Fruit fly (Drosophila melanogaster) whole organism, prepupa: ENCODE results near the gene nkt.

Experiments used
- Blimp-1 ChIP-seq: fragments of 200-800 bp; sonication (Bioruptor generic); optimal IDR thresholded peaks from 3 replicates; lab custom pipeline; 2017; ENCODE audit warnings: missing biosample characterization, missing genetic modification characterization, mild to moderate bottlenecking, moderate library complexity, missing genetic modification reagents
- CG10631 ChIP-seq: fragments of 200-800 bp; sonication (Bioruptor generic); optimal IDR thresholded peaks from 2 replicates; lab custom pipeline; 2016; ENCODE audit warnings: missing biosample characterization, missing genetic modification characterization
- CG11294 ChIP-seq: fragments of 200-800 bp; sonication (Bioruptor generic); IDR thresholded peaks from 2 replicates; pipeline ENCODE4 v1.3.6; 2022; ENCODE audit warnings: missing biosample characterization, missing genetic modification characterization
- CG11762 ChIP-seq: fragments of 200-800 bp; sonication (Bioruptor generic); optimal IDR thresholded peaks from 3 replicates; lab custom pipeline; 2016; ENCODE audit warnings: missing biosample characterization, missing genetic modification characterization; ENCODE audit not compliant: insufficient read depth
- CG11902 ChIP-seq: fragments of 200-800 bp; sonication (Bioruptor generic); optimal IDR thresholded peaks from 3 replicates; lab custom pipeline; 2016; ENCODE audit warnings: missing biosample characterization, missing genetic modification characterization
- CG15336 ChIP-seq: fragments of 200-800 bp; sonication (Bioruptor generic); IDR thresholded peaks from 2 replicates; pipeline ENCODE4 v1.3.6; 2022; ENCODE audit warnings: missing biosample characterization, missing genetic modification characterization
- CG1621 ChIP-seq: fragments of 200-800 bp; sonication (Bioruptor generic); optimal IDR thresholded peaks from 3 replicates; lab custom pipeline; 2018; ENCODE audit warnings: missing biosample characterization, mild to moderate bottlenecking, missing genetic modification characterization
- CG16779 ChIP-seq: fragments of 200-800 bp; sonication (Bioruptor generic); optimal IDR thresholded peaks from 3 replicates; lab custom pipeline; 2017; ENCODE audit warnings: missing biosample characterization, mild to moderate bottlenecking, missing genetic modification characterization
- CG3032 ChIP-seq: fragments of 200-800 bp; optimal IDR thresholded peaks from 2 replicates; lab custom pipeline; 2019; ENCODE audit warnings: missing biosample characterization, mild to moderate bottlenecking, missing genetic modification characterization, moderate library complexity
- CG31627 ChIP-seq: fragments of 200-800 bp; sonication (Bioruptor generic); optimal IDR thresholded peaks from 3 replicates; lab custom pipeline; 2016; ENCODE audit warnings: missing biosample characterization, missing genetic modification characterization
- CG34406 ChIP-seq: fragments of 200-800 bp; sonication (Bioruptor generic); optimal IDR thresholded peaks from 3 replicates; lab custom pipeline; 2016; ENCODE audit warnings: missing biosample characterization, missing genetic modification characterization
- CG3919 ChIP-seq: fragments of 200-800 bp; sonication (Bioruptor generic); optimal IDR thresholded peaks from 3 replicates; lab custom pipeline; 2016; ENCODE audit warnings: missing biosample characterization, missing genetic modification characterization
- CG4318 ChIP-seq: fragments of 200-800 bp; sonication (Bioruptor generic); optimal IDR thresholded peaks from 3 replicates; lab custom pipeline; 2017; ENCODE audit warnings: missing biosample characterization, mild to moderate bottlenecking, missing genetic modification characterization
- CG6276 ChIP-seq: fragments of 200-800 bp; sonication (Bioruptor generic); optimal IDR thresholded peaks from 2 replicates; lab custom pipeline; 2017; ENCODE audit warnings: missing biosample characterization, mild to moderate bottlenecking, missing genetic modification characterization
- CG6792 ChIP-seq: fragments of 200-800 bp; sonication (Bioruptor generic); optimal IDR thresholded peaks from 3 replicates; lab custom pipeline; 2016; ENCODE audit warnings: missing biosample characterization, missing genetic modification characterization
- CG6808 ChIP-seq: fragments of 200-800 bp; sonication (Bioruptor generic); optimal IDR thresholded peaks from 3 replicates; lab custom pipeline; 2017; ENCODE audit warnings: missing biosample characterization, missing genetic modification characterization, mild to moderate bottlenecking, moderate library complexity, missing genetic modification reagents
- CG7368 ChIP-seq: fragments of 200-800 bp; sonication (Bioruptor generic); optimal IDR thresholded peaks from 3 replicates; lab custom pipeline; 2016; ENCODE audit warnings: missing biosample characterization, missing genetic modification characterization
- CG8119 ChIP-seq: fragments of 200-800 bp; sonication (Bioruptor generic); IDR thresholded peaks from 3 replicates; pipeline ENCODE4 v1.3.6; 2022; ENCODE audit warnings: missing biosample characterization, missing genetic modification characterization
- CG8319 ChIP-seq: fragments of 200-800 bp; sonication (Bioruptor generic); optimal IDR thresholded peaks from 3 replicates; lab custom pipeline; 2016; ENCODE audit warnings: missing biosample characterization, missing genetic modification characterization
- CG8632 ChIP-seq: fragments of 200-800 bp; sonication (Bioruptor generic); optimal IDR thresholded peaks from 3 replicates; lab custom pipeline; 2016; ENCODE audit warnings: missing biosample characterization, missing genetic modification characterization
- CG9139 ChIP-seq: fragments of 200-800 bp; sonication (Bioruptor generic); optimal IDR thresholded peaks from 3 replicates; lab custom pipeline; 2017; ENCODE audit warnings: missing biosample characterization, mild to moderate bottlenecking, missing genetic modification characterization
- Ets21C ChIP-seq: fragments of 200-800 bp; sonication (Bioruptor generic); optimal IDR thresholded peaks from 3 replicates; lab custom pipeline; 2016; ENCODE audit warnings: missing biosample characterization, missing genetic modification characterization
- Ets96B ChIP-seq: fragments of 200-800 bp; optimal IDR thresholded peaks from 2 replicates; lab custom pipeline; 2019; ENCODE audit warnings: missing biosample characterization, mild to moderate bottlenecking, missing genetic modification characterization, moderate library complexity
- Gug ChIP-seq: fragments of 200-800 bp; sonication (Bioruptor generic); IDR thresholded peaks from 2 replicates; pipeline ENCODE4 v1.3.6; 2022; ENCODE audit warnings: missing biosample characterization, missing genetic modification characterization
- Hr38 ChIP-seq: sonication (Bioruptor generic); optimal IDR thresholded peaks from 2 replicates; lab custom pipeline; 2016; ENCODE audit warnings: missing biosample characterization, missing genetic modification characterization
- Hr39 ChIP-seq: fragments of 200-800 bp; sonication (Bioruptor generic); optimal IDR thresholded peaks from 2 replicates; lab custom pipeline; 2016; ENCODE audit warnings: missing biosample characterization, missing genetic modification characterization
- Lpt ChIP-seq: fragments of 200-800 bp; sonication (Bioruptor generic); optimal IDR thresholded peaks from 3 replicates; lab custom pipeline; 2016; ENCODE audit warnings: missing biosample characterization, missing genetic modification characterization
- Met ChIP-seq: fragments of 200-800 bp; sonication (Bioruptor generic); optimal IDR thresholded peaks from 3 replicates; lab custom pipeline; 2016; ENCODE audit warnings: missing biosample characterization, missing genetic modification characterization
- Smox ChIP-seq: fragments of 200-800 bp; sonication (Bioruptor generic); optimal IDR thresholded peaks from 3 replicates; lab custom pipeline; 2016; ENCODE audit warnings: missing biosample characterization, missing genetic modification characterization
- Sox14 ChIP-seq: fragments of 200-800 bp; sonication (Bioruptor generic); optimal IDR thresholded peaks from 3 replicates; lab custom pipeline; 2016; ENCODE audit warnings: missing biosample characterization, missing genetic modification characterization
- Sox15 ChIP-seq: fragments of 200-800 bp; sonication (Bioruptor generic); optimal IDR thresholded peaks from 3 replicates; lab custom pipeline; 2016; ENCODE audit warnings: missing biosample characterization, missing genetic modification characterization
- achi ChIP-seq: fragments of 200-800 bp; sonication (Bioruptor generic); optimal IDR thresholded peaks from 3 replicates; lab custom pipeline; 2016; ENCODE audit warnings: missing biosample characterization, missing genetic modification characterization
- acj6 ChIP-seq: fragments of 200-800 bp; sonication (Bioruptor generic); optimal IDR thresholded peaks from 3 replicates; lab custom pipeline; 2016; ENCODE audit warnings: missing biosample characterization, missing genetic modification characterization
- dsx ChIP-seq: fragments of 200-800 bp; optimal IDR thresholded peaks from 3 replicates; lab custom pipeline; 2019; ENCODE audit warnings: missing biosample characterization, mild to moderate bottlenecking, missing genetic modification characterization, moderate library complexity; ENCODE audit not compliant: poor library complexity, severe bottlenecking
- esn ChIP-seq: fragments of 200-800 bp; sonication (Bioruptor generic); optimal IDR thresholded peaks from 2 replicates; lab custom pipeline; 2016; ENCODE audit warnings: missing biosample characterization, mild to moderate bottlenecking, missing genetic modification characterization, moderate library complexity
- fd59A ChIP-seq: fragments of 200-800 bp; sonication (Bioruptor generic); optimal IDR thresholded peaks from 2 replicates; lab custom pipeline; 2017; ENCODE audit warnings: missing biosample characterization, mild to moderate bottlenecking, missing genetic modification characterization, missing genetic modification reagents
- fkh ChIP-seq: fragments of 200-800 bp; sonication (Bioruptor generic); optimal IDR thresholded peaks from 3 replicates; lab custom pipeline; 2017; ENCODE audit warnings: missing biosample characterization, mild to moderate bottlenecking, missing genetic modification characterization, moderate library complexity
- lz ChIP-seq: fragments of 200-800 bp; sonication (Bioruptor generic); optimal IDR thresholded peaks from 3 replicates; lab custom pipeline; 2016; ENCODE audit warnings: missing biosample characterization, missing genetic modification characterization
- pdm3 ChIP-seq: fragments of 200-800 bp; sonication (Bioruptor generic); optimal IDR thresholded peaks from 3 replicates; lab custom pipeline; 2016; ENCODE audit warnings: missing biosample characterization, missing genetic modification characterization
- salr ChIP-seq, 2 experiments: fragments of 200-800 bp; sonication (Bioruptor generic); optimal IDR thresholded peaks; 3 replicates each; lab custom pipeline; 2016 to 2018; ENCODE audit warnings: missing biosample characterization in 2 of 2, missing genetic modification characterization in 2 of 2, mild to moderate bottlenecking in 1 of 2
- spab ChIP-seq: fragments of 200-800 bp; sonication (Bioruptor generic); optimal IDR thresholded peaks from 2 replicates; lab custom pipeline; 2017; ENCODE audit warnings: missing biosample characterization, mild to moderate bottlenecking, missing genetic modification characterization, missing genetic modification reagents
- ss ChIP-seq, 2 experiments: fragments of 200-800 bp; sonication (Bioruptor generic); optimal IDR thresholded peaks; 2 replicates in 1 of 2; 3 replicates in 1 of 2; lab custom pipeline; 2017 to 2018; ENCODE audit warnings: mild to moderate bottlenecking in 2 of 2, missing biosample characterization in 2 of 2, missing genetic modification characterization in 2 of 2, moderate library complexity in 1 of 2
- svp ChIP-seq: fragments of 200-800 bp; sonication (Bioruptor generic); peaks from one replicate; lab custom pipeline; 2016; ENCODE audit warnings: missing biosample characterization, missing genetic modification characterization
- vri ChIP-seq: fragments of 200-800 bp; sonication (Bioruptor generic); optimal IDR thresholded peaks from 3 replicates; lab custom pipeline; 2016; ENCODE audit warnings: missing biosample characterization, mild to moderate bottlenecking, missing genetic modification characterization

The nkt gene

dm6 chr3L:11214406-11215243 is 13.5 kb downstream of the nkt start, which contains the start of gene CG42671:
CG42671 (plus strand) TSS chr3L:11214505.
- TF ChIP-seq CG6808 (GFP tag; lab: Kevin White, UChicago), result peak; percentile 39
- TF ChIP-seq fkh (GFP tag; lab: Kevin White, UChicago), result peak; percentile 75
- TF ChIP-seq CG6276, result peak; percentile 32
- TF ChIP-seq CG16779, result peak; percentile 50
- TF ChIP-seq Ets21C (GFP tag; lab: Kevin White, UChicago), result no peak
- TF ChIP-seq CG3032 (tag; lab: Kevin White, UChicago), result peak; percentile 37
- peak; percentile 66 for TF ChIP-seq dsx
- peak; percentile 45 for TF ChIP-seq CG9139 (GFP tag; lab: Kevin White, UChicago)
- TF ChIP-seq Gug (GFP tag; lab: Robert Waterston, UW), result no peak
- peak in 1 of 2 experiments; percentile 10 for TF ChIP-seq ss (GFP tag; optimal IDR thresholded peaks at IDR 0.05; lab: Kevin White, UChicago)
- TF ChIP-seq CG8119 (GFP tag; lab: Robert Waterston, UW), result peak; percentile 65

dm6 chr3L:11215244-11216121 is 14.3 kb downstream of the nkt start:
- TF ChIP-seq Sox14 (GFP tag; lab: Kevin White, UChicago), result peak; percentile 97
- peak; percentile 97 for TF ChIP-seq svp (GFP tag; lab: Kevin White, UChicago)
- TF ChIP-seq salr (GFP tag; optimal IDR thresholded peaks at IDR 0.05; lab: Kevin White, UChicago), result peak; percentile 81 to 91
- peak; percentile 93 for TF ChIP-seq Ets21C (GFP tag; lab: Kevin White, UChicago)
- peak; percentile 92 for TF ChIP-seq vri (GFP tag; lab: Kevin White, UChicago)
- TF ChIP-seq CG6276, result peak; percentile 89
- TF ChIP-seq CG3919 (GFP tag; lab: Kevin White, UChicago), result peak; percentile 97
- peak; percentile 93 for TF ChIP-seq CG8632
- peak; percentile 92 for TF ChIP-seq acj6 (GFP tag; lab: Kevin White, UChicago)
- TF ChIP-seq CG4318 (GFP tag; lab: Kevin White, UChicago), result no peak
- TF ChIP-seq spab (GFP tag; lab: Kevin White, UChicago), result peak; percentile 76
- peak; percentile 95 for TF ChIP-seq CG7368
- peak; percentile 97 for TF ChIP-seq esn
- peak; percentile 94 for TF ChIP-seq achi
- peak; percentile 93 for TF ChIP-seq CG10631 (GFP tag; lab: Kevin White, UChicago)
- TF ChIP-seq Sox15 (GFP tag; lab: Kevin White, UChicago), result peak; percentile 86
- TF ChIP-seq CG31627 (GFP tag; lab: Kevin White, UChicago), result peak; percentile 96
- peak; percentile 94 for TF ChIP-seq Met (GFP tag; lab: Kevin White, UChicago)
- TF ChIP-seq CG11762 (GFP tag; lab: Kevin White, UChicago), result peak; percentile 92
- TF ChIP-seq Smox (GFP tag; lab: Kevin White, UChicago), result peak; percentile 94
- TF ChIP-seq fd59A, result peak; percentile 67
- TF ChIP-seq CG16779, result peak; percentile 73
- TF ChIP-seq Blimp-1, result peak; percentile 76
- peak; percentile 58 to 81 for TF ChIP-seq ss (GFP tag; optimal IDR thresholded peaks at IDR 0.05; lab: Kevin White, UChicago)
- TF ChIP-seq CG11902 (GFP tag; lab: Kevin White, UChicago), result peak; percentile 89
- TF ChIP-seq Ets96B (tag; lab: Kevin White, UChicago), result peak; percentile 84
- TF ChIP-seq pdm3 (GFP tag; lab: Kevin White, UChicago), result peak; percentile 95
- TF ChIP-seq CG8319 (GFP tag; lab: Kevin White, UChicago), result peak; percentile 92
- TF ChIP-seq CG6792, result peak; percentile 96
- TF ChIP-seq dsx, result peak; percentile 78
- TF ChIP-seq CG1621 (tag; lab: Kevin White, UChicago), result peak; percentile 85
- TF ChIP-seq lz (GFP tag; lab: Kevin White, UChicago), result peak; percentile 96
- peak; percentile 96 for TF ChIP-seq CG15336
- TF ChIP-seq CG8119 (GFP tag; lab: Robert Waterston, UW), result peak; percentile 96
- TF ChIP-seq Hr39 (GFP tag; lab: Kevin White, UChicago), result peak; percentile 96
- TF ChIP-seq CG11294, result peak; percentile 93
- peak; percentile 35 for TF ChIP-seq Hr38 (GFP tag; lab: Kevin White, UChicago)
- peak; percentile 90 for TF ChIP-seq CG34406
- peak; percentile 89 for TF ChIP-seq Lpt (GFP tag; lab: Kevin White, UChicago)
